Fruit fly (Drosophila melanogaster): ENCODE results near the gene VhaAC39-2.

The VhaAC39-2 gene

dm6 chr3R:23174739-23175138 is 15.6 kb upstream of the VhaAC39-2 start (continued):
- TF ChIP-seq ac (GFP tag; optimal IDR thresholded peaks at IDR 0.05) (no peak), CG6175 (GFP tag; IDR thresholded peaks at IDR 0.05) (no peak), esg (GFP tag; conservative IDR thresholded peaks at IDR 0.05) (peak; percentile 56), pzg (GFP tag; optimal IDR thresholded peaks at IDR 0.05) (no peak), CG10209 (GFP tag; optimal IDR thresholded peaks at IDR 0.05) (peak; percentile 44), Asciz (GFP tag; optimal IDR thresholded peaks at IDR 0.05) (no peak), CG7786 (GFP tag; optimal IDR thresholded peaks at IDR 0.05) (no peak), CG31224 (GFP tag; IDR thresholded peaks at IDR 0.05) (no peak), Lhr (GFP tag; optimal IDR thresholded peaks at IDR 0.05) (peak; percentile 4), CG4360 (GFP tag; IDR thresholded peaks at IDR 0.05) (no peak), lilli (GFP tag; optimal IDR thresholded peaks at IDR 0.05) (peak; percentile 14), Sry-β (GFP tag; optimal IDR thresholded peaks at IDR 0.05) (no peak), MESR4 (GFP tag; optimal IDR thresholded peaks at IDR 0.05) (no peak), Hr3 (GFP tag; optimal IDR thresholded peaks at IDR 0.05) (peak; percentile 37), Lim3 (GFP tag; IDR thresholded peaks at IDR 0.05) (no peak), dysf (GFP tag; IDR thresholded peaks at IDR 0.05) (no peak), HLH4C (GFP tag; IDR thresholded peaks at IDR 0.05; ENCODE audit: partially characterized antibody) (no peak), sisA (GFP tag; IDR thresholded peaks at IDR 0.05) (peak; percentile 31; the same call in 1 of the 2 replicates), CG12744 (GFP tag; optimal IDR thresholded peaks at IDR 0.05) (no peak), trh (GFP tag; optimal IDR thresholded peaks at IDR 0.05) (no peak), hth (optimal IDR thresholded peaks at IDR 0.05) (no peak), CG2116 (GFP tag; optimal IDR thresholded peaks at IDR 0.05) (no peak), bowl (GFP tag; IDR thresholded peaks at IDR 0.05) (peak; percentile 55; the same call in 1 of the 2 replicates), CG43689 (GFP tag; IDR thresholded peaks at IDR 0.05) (no peak), Opbp (GFP tag; IDR thresholded peaks at IDR 0.05; ENCODE audit: partially characterized antibody) (no peak), NC2β (GFP tag; optimal IDR thresholded peaks at IDR 0.05) (no peak), H2.0 (GFP tag; IDR thresholded peaks at IDR 0.05) (peak; percentile 56), mld (GFP tag; IDR thresholded peaks at IDR 0.05; ENCODE audit: partially characterized antibody) (no peak), tgo (GFP tag; IDR thresholded peaks at IDR 0.05) (no peak), usp (GFP tag; optimal IDR thresholded peaks at IDR 0.05) (no peak), fd3F (GFP tag; optimal IDR thresholded peaks at IDR 0.05) (no peak), Eip74EF (GFP tag; optimal IDR thresholded peaks at IDR 0.05) (peak in 1 of 2 experiments; percentile 55), CG14965 (GFP tag; optimal IDR thresholded peaks at IDR 0.05; ENCODE audit: borderline replicate concordance) (no peak), tap (tag; optimal IDR thresholded peaks at IDR 0.05) (no peak), CG9876 (GFP tag; optimal IDR thresholded peaks at IDR 0.05) (no peak), gce (GFP tag; IDR thresholded peaks at IDR 0.05) (no peak), CG16815 (GFP tag; optimal IDR thresholded peaks at IDR 0.05) (no peak), Dek (tag; optimal IDR thresholded peaks at IDR 0.05) (no peak), CG12104 (GFP tag; optimal IDR thresholded peaks at IDR 0.05) (no peak), CG10654 (GFP tag; optimal IDR thresholded peaks at IDR 0.05) (no peak), CG1832 (GFP tag; optimal IDR thresholded peaks at IDR 0.05) (no peak), Doc2 (GFP tag; IDR thresholded peaks at IDR 0.05) (no peak), CG16779 (GFP tag; IDR thresholded peaks at IDR 0.05) (no peak), CG2129 (GFP tag; IDR thresholded peaks at IDR 0.05; ENCODE audit: partially characterized antibody) (no peak), phol (tag; optimal IDR thresholded peaks at IDR 0.05) (peak; percentile 39), schlank (tag; optimal IDR thresholded peaks at IDR 0.05) (no peak), tio (GFP tag; optimal IDR thresholded peaks at IDR 0.05) (no peak), Kr (GFP tag; optimal IDR thresholded peaks at IDR 0.05) (no peak), Atf6 (GFP tag; IDR thresholded peaks at IDR 0.05) (no peak), CG7556 (GFP tag; optimal IDR thresholded peaks at IDR 0.05) (no peak), pho (GFP tag; optimal IDR thresholded peaks at IDR 0.05) (no peak), CG6791 (GFP tag; IDR thresholded peaks at IDR 0.05; ENCODE audit: partially characterized antibody) (no peak)

All from whole organism, embryonic.